Fruit fly (Drosophila melanogaster) whole organism, prepupa: ENCODE data around the gene Vago.

Source experiments
- CG10631 ChIP-seq: fragments of 200-800 bp; sonication (Bioruptor generic); optimal IDR thresholded peaks from 2 replicates; lab custom pipeline; 2016; ENCODE audit warnings: missing biosample characterization, missing genetic modification characterization
- CG11762 ChIP-seq: fragments of 200-800 bp; sonication (Bioruptor generic); optimal IDR thresholded peaks from 3 replicates; lab custom pipeline; 2016; ENCODE audit warnings: missing biosample characterization, missing genetic modification characterization; ENCODE audit not compliant: insufficient read depth
- CG1621 ChIP-seq: fragments of 200-800 bp; sonication (Bioruptor generic); optimal IDR thresholded peaks from 3 replicates; lab custom pipeline; 2018; ENCODE audit warnings: missing biosample characterization, mild to moderate bottlenecking, missing genetic modification characterization
- CG3919 ChIP-seq: fragments of 200-800 bp; sonication (Bioruptor generic); optimal IDR thresholded peaks from 3 replicates; lab custom pipeline; 2016; ENCODE audit warnings: missing biosample characterization, missing genetic modification characterization
- CG6163 ChIP-seq: fragments of 200-800 bp; sonication (Bioruptor generic); IDR thresholded peaks from 3 replicates; pipeline ENCODE4 v1.3.6; 2022; ENCODE audit warnings: missing biosample characterization, missing genetic modification characterization
- Eip78C ChIP-seq: fragments of 200-800 bp; sonication (Bioruptor generic); peaks from one replicate; lab custom pipeline; 2016; ENCODE audit warnings: missing biosample characterization, missing genetic modification characterization
- dsx ChIP-seq: fragments of 200-800 bp; optimal IDR thresholded peaks from 3 replicates; lab custom pipeline; 2019; ENCODE audit warnings: missing biosample characterization, mild to moderate bottlenecking, missing genetic modification characterization, moderate library complexity; ENCODE audit not compliant: poor library complexity, severe bottlenecking
- lz ChIP-seq: fragments of 200-800 bp; sonication (Bioruptor generic); optimal IDR thresholded peaks from 3 replicates; lab custom pipeline; 2016; ENCODE audit warnings: missing biosample characterization, missing genetic modification characterization

dm6 chrX:11053456-11053855 lies 35.6 kb upstream of the Vago start, which contains the start of gene CG1552:
- TF ChIP-seq dsx (GFP tag; lab: Kevin White, UChicago) (no peak), CG1621 (no peak), CG10631 (GFP tag; lab: Kevin White, UChicago) (no peak), CG6163 (no peak), CG3919 (GFP tag; lab: Kevin White, UChicago) (no peak), CG11762 (no peak), lz (GFP tag; lab: Kevin White, UChicago) (no peak), Eip78C (GFP tag; lab: Kevin White, UChicago) (no peak)
